Worm (Caenorhabditis elegans) whole organism, L4 larva: ENCODE data around the gene clec-196.

Experiments
- D1046.2 ChIP-seq: fragments of 200-800 bp; sonication (Bioruptor generic); IDR thresholded peaks from 2 replicates; pipeline ENCODE4 v1.3.6; 2022; ENCODE audit warnings: missing genetic modification characterization, missing compliant biosample characterization
- F37D6.2 ChIP-seq: sonication (generic microtip); optimal IDR thresholded peaks from 2 replicates; lab custom pipeline; 2016; ENCODE audit warnings: mild to moderate bottlenecking, missing genetic modification characterization, missing compliant biosample characterization
- R02D3.7 ChIP-seq: fragments of 150-350 bp; sonication (generic microtip); optimal IDR thresholded peaks from 3 replicates; lab custom pipeline; 2014; ENCODE audit warnings: missing biosample characterization, missing genetic modification characterization
- Y48G9A.11 ChIP-seq: fragments of 200-800 bp; sonication (Bioruptor generic); IDR thresholded peaks from 2 replicates; pipeline ENCODE4 v1.3.6; 2022; ENCODE audit warnings: missing genetic modification reagents, missing genetic modification characterization, missing compliant biosample characterization
- arid-1 ChIP-seq: fragments of 200-800 bp; sonication (Bioruptor generic); conservative IDR thresholded peaks from 2 replicates; pipeline ENCODE4 v1.3.6; 2022; ENCODE audit warnings: missing genetic modification reagents, missing genetic modification characterization, missing compliant biosample characterization
- ceh-28 ChIP-seq: fragments of 150-350 bp; optimal IDR thresholded peaks from 2 replicates; lab custom pipeline; 2014; ENCODE audit warnings: missing biosample characterization, missing genetic modification reagents, missing genetic modification characterization
- ces-1 ChIP-seq: fragments of 150-350 bp; sonication (generic microtip); optimal IDR thresholded peaks from 4 replicates; lab custom pipeline; 2014; ENCODE audit warnings: missing biosample characterization, missing genetic modification reagents, missing genetic modification characterization
- ctbp-1 ChIP-seq: fragments of 200-800 bp; sonication (Bioruptor generic); IDR thresholded peaks from 2 replicates; pipeline ENCODE4 v1.3.6; 2022; ENCODE audit warnings: missing genetic modification reagents, missing genetic modification characterization, missing compliant biosample characterization
- daf-16 ChIP-seq, 3 experiments: sonication (generic microtip); optimal IDR thresholded peaks; 2 replicates each; lab custom pipeline; 2016 to 2017; ENCODE audit warnings: missing genetic modification characterization in 3 of 3, missing genetic modification reagents in 3 of 3, mild to moderate bottlenecking in 2 of 3, missing compliant biosample characterization in 2 of 3, missing biosample characterization in 1 of 3, moderate library complexity in 1 of 3
- daf-19 ChIP-seq: fragments of 200-800 bp; sonication (Bioruptor generic); conservative IDR thresholded peaks from 2 replicates; pipeline ENCODE4 v1.3.6; 2022; ENCODE audit warnings: missing genetic modification characterization, missing compliant biosample characterization
- dpl-1 ChIP-seq: fragments of 150-350 bp; optimal IDR thresholded peaks from 2 replicates; lab custom pipeline; 2014; ENCODE audit warnings: missing biosample characterization, missing genetic modification reagents, missing genetic modification characterization
- duxl-1 ChIP-seq: sonication (generic microtip); optimal IDR thresholded peaks from 2 replicates; lab custom pipeline; 2016; ENCODE audit warnings: mild to moderate bottlenecking, missing genetic modification characterization, moderate library complexity, missing compliant biosample characterization; ENCODE audit not compliant: poor library complexity
- hlh-11 ChIP-seq: fragments of 200-800 bp; sonication (Bioruptor generic); optimal IDR thresholded peaks from 2 replicates; lab custom pipeline; 2018; ENCODE audit warnings: mild to moderate bottlenecking, missing genetic modification characterization, missing compliant biosample characterization
- lin-1 ChIP-seq: fragments of 200-800 bp; sonication (Bioruptor generic); IDR thresholded peaks from 2 replicates; pipeline ENCODE4 v1.3.6; 2022; ENCODE audit warnings: missing genetic modification reagents, missing genetic modification characterization, missing compliant biosample characterization
- lin-13 ChIP-seq: fragments of 150-350 bp; optimal IDR thresholded peaks from 2 replicates; lab custom pipeline; 2014; ENCODE audit warnings: missing biosample characterization, missing genetic modification reagents, missing genetic modification characterization
- lin-38 ChIP-seq: fragments of 200-800 bp; sonication (Bioruptor generic); IDR thresholded peaks from 2 replicates; pipeline ENCODE4 v1.3.6; 2022; ENCODE audit warnings: missing genetic modification reagents, missing genetic modification characterization, missing compliant biosample characterization
- mdl-1 ChIP-seq, 2 experiments: fragments of 150-350 bp in 1 of 2; sonication (generic microtip) in 1 of 2; optimal IDR thresholded peaks; 2 replicates each; lab custom pipeline; 2014 to 2017; ENCODE audit warnings: missing biosample characterization in 2 of 2, missing genetic modification characterization in 2 of 2
- mep-1 ChIP-seq: fragments of 150-350 bp; sonication (generic microtip); optimal IDR thresholded peaks from 3 replicates; lab custom pipeline; 2014; ENCODE audit warnings: missing biosample characterization, missing genetic modification characterization
- mes-2 ChIP-seq: sonication (generic microtip); optimal IDR thresholded peaks from 2 replicates; lab custom pipeline; 2016; ENCODE audit warnings: missing genotype, mild to moderate bottlenecking, missing genetic modification characterization, missing compliant biosample characterization; ENCODE audit not compliant: poor library complexity, severe bottlenecking
- mxl-2 ChIP-seq: fragments of 200-800 bp; sonication (Bioruptor generic); conservative IDR thresholded peaks from 2 replicates; pipeline ENCODE4 v1.3.6; 2022; ENCODE audit warnings: missing genetic modification reagents, missing genetic modification characterization, missing compliant biosample characterization
- mxl-3 ChIP-seq: fragments of 200-800 bp; sonication (Bioruptor generic); optimal IDR thresholded peaks from 2 replicates; lab custom pipeline; 2018; ENCODE audit warnings: mild to moderate bottlenecking, missing genetic modification characterization, missing compliant biosample characterization
- nhr-25 ChIP-seq: sonication (generic microtip); optimal IDR thresholded peaks from 2 replicates; lab custom pipeline; 2017; ENCODE audit warnings: missing genetic modification characterization, mild to moderate bottlenecking, missing compliant biosample characterization, antibody characterized with exemption, moderate library complexity, borderline replicate concordance; ENCODE audit not compliant: insufficient read depth
- nhr-41 ChIP-seq: fragments of 200-800 bp; sonication (Bioruptor generic); IDR thresholded peaks from 2 replicates; pipeline ENCODE4 v1.3.6; 2022; ENCODE audit warnings: missing genetic modification reagents, missing genetic modification characterization, missing compliant biosample characterization
- nhr-42 ChIP-seq: fragments of 200-800 bp; sonication (Bioruptor generic); IDR thresholded peaks from 2 replicates; pipeline ENCODE4 v1.3.6; 2022; ENCODE audit warnings: missing genetic modification characterization, missing compliant biosample characterization
- nhr-6 ChIP-seq: fragments of 150-350 bp; optimal IDR thresholded peaks from 2 replicates; lab custom pipeline; 2014; ENCODE audit warnings: missing biosample characterization, missing genetic modification characterization
- php-3 ChIP-seq: fragments of 200-800 bp; sonication (Bioruptor generic); IDR thresholded peaks from 2 replicates; pipeline ENCODE4 v1.3.6; 2022; ENCODE audit warnings: missing genetic modification reagents, missing genetic modification characterization, missing compliant biosample characterization
- pqm-1 ChIP-seq: sonication (generic microtip); optimal IDR thresholded peaks from 2 replicates; lab custom pipeline; 2017; ENCODE audit warnings: missing biosample characterization, missing genetic modification characterization
- snpc-1.2 ChIP-seq: fragments of 200-800 bp; sonication (Bioruptor generic); IDR thresholded peaks from 2 replicates; pipeline ENCODE4 v1.3.6; 2022; ENCODE audit warnings: missing genetic modification reagents, missing genetic modification characterization, missing compliant biosample characterization
- tag-97 ChIP-seq: fragments of 200-800 bp; sonication (Bioruptor generic); IDR thresholded peaks from 2 replicates; pipeline ENCODE4 v1.3.6; 2022; ENCODE audit warnings: missing genetic modification characterization, missing compliant biosample characterization
- zfp-2 ChIP-seq: sonication (generic microtip); optimal IDR thresholded peaks from 2 replicates; lab custom pipeline; 2016; ENCODE audit warnings: mild to moderate bottlenecking, missing genetic modification characterization, missing compliant biosample characterization
- ztf-11 ChIP-seq: fragments of 150-350 bp; optimal IDR thresholded peaks from 2 replicates; lab custom pipeline; 2014; ENCODE audit warnings: missing biosample characterization, missing genetic modification characterization

The clec-196 gene

ce11 chrIV:17281060-17282021, 4.6 kb downstream of the clec-196 start (continued):
- TF ChIP-seq F37D6.2 (tag; lab: Kevin White, UChicago) (peak; percentile 44), nhr-42 (GFP tag; lab: Robert Waterston, UW) (no peak), pqm-1 (tag; lab: Kevin White, UChicago) (no peak), mxl-2 (peak; percentile 31; the same call in 1 of the 2 replicates), ceh-28 (tag; lab: Kevin White, UChicago) (no peak), arid-1 (peak; percentile 79), mep-1 (tag; lab: Kevin White, UChicago) (peak; percentile 89), lin-13 (peak; percentile 89), mes-2 (tag; lab: Kevin White, UChicago) (peak; percentile 44), daf-16 (GFP tag; optimal IDR thresholded peaks at IDR 0.05; lab: Kevin White, UChicago) (peak; percentile 0 to 46), daf-16 (tag; optimal IDR thresholded peaks at IDR 0.05; lab: Kevin White, UChicago) (peak; percentile 75), php-3 (peak; percentile 50; the same call in 1 of the 2 replicates), nhr-41 (GFP tag; lab: Robert Waterston, UW) (0 out of 2 replicates have a peak, but pooled peaks have one; percentile 28), lin-1 (GFP tag; lab: Robert Waterston, UW) (peak; percentile 58; the same call in 1 of the 2 replicates), hlh-11 (peak; percentile 74), dpl-1 (GFP tag; lab: Kevin White, UChicago) (peak; percentile 55), ztf-11 (tag; lab: Kevin White, UChicago) (no peak)

DNA sequence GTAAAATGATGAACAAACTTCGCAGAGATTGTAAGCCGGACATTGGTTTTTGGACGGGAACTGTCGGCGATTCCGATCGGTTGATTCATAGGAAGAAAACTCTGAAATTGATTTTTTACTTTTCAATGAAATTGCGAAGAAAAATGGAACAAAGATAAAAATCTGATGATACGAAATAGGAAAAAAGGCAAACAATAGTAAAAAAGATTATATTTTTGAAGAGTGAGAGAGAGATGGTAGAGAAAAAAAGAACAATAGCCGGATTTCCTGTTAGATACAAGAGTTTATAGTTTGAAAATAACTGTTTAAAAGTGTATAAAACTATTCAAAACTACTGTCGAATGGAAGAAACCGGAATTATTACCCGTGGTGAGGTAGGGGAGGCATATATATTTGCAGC, 7.3 kb downstream of the clec-196 start, which contains the start of gene nra-1:
Gene nra-1, minus strand, starts transcription at position 101 of the 400 bp plus-strand sequence.
- no peak for TF ChIP-seq zfp-2 (tag; lab: Kevin White, UChicago)
- TF ChIP-seq R02D3.7 (tag; lab: Kevin White, UChicago): no peak
- TF ChIP-seq ces-1 (GFP tag; lab: Kevin White, UChicago): no peak
- no peak for TF ChIP-seq daf-19 (GFP tag; lab: Robert Waterston, UW)
- TF ChIP-seq ztf-11 (tag; lab: Kevin White, UChicago): no peak
- no peak for TF ChIP-seq ctbp-1 (GFP tag; lab: Robert Waterston, UW)
- TF ChIP-seq tag-97 (GFP tag; lab: Robert Waterston, UW): no peak
- no peak for TF ChIP-seq php-3
- no peak for TF ChIP-seq nhr-25 (tag; lab: Kevin White, UChicago)
- no peak for TF ChIP-seq nhr-6 (tag; lab: Kevin White, UChicago)
- TF ChIP-seq daf-16 (GFP tag; optimal IDR thresholded peaks at IDR 0.05; lab: Kevin White, UChicago): no peak
- no peak for TF ChIP-seq daf-16 (tag; optimal IDR thresholded peaks at IDR 0.05; lab: Kevin White, UChicago)
- TF ChIP-seq lin-38 (GFP tag; lab: Robert Waterston, UW): no peak
- no peak for TF ChIP-seq mdl-1 (tag; optimal IDR thresholded peaks at IDR 0.05; lab: Kevin White, UChicago)
- no peak for TF ChIP-seq arid-1
- TF ChIP-seq duxl-1 (tag; lab: Kevin White, UChicago): no peak
- no peak for TF ChIP-seq lin-13
- TF ChIP-seq mxl-3 (GFP tag; lab: Kevin White, UChicago): no peak
- no peak for TF ChIP-seq pqm-1 (tag; lab: Kevin White, UChicago)
- no peak for TF ChIP-seq D1046.2 (GFP tag; lab: Robert Waterston, UW)
- TF ChIP-seq, all 104 proteins: peak for 0

- TF ChIP-seq Y48G9A.11 (GFP tag; lab: Robert Waterston, UW) (peak; percentile 41; the same call in 1 of the 2 replicates), lin-38 (GFP tag; lab: Robert Waterston, UW) (0 out of 2 replicates have a peak, but pooled peaks have one; percentile 16), snpc-1.2 (GFP tag; lab: Robert Waterston, UW) (peak; percentile 44; the same call in 1 of the 2 replicates)
Observed at ce11 chrIV:17284511-17285089, 7.8 kb downstream of the clec-196 start.
